Worm (Caenorhabditis elegans) whole organism, L4 larva: ENCODE measurements around the gene rib-1.

Source experiments
- F49E8.2 ChIP-seq: sonication (generic microtip); optimal IDR thresholded peaks from 2 replicates; lab custom pipeline; 2016; ENCODE audit warnings: missing compliant biosample characterization, mild to moderate bottlenecking, missing genetic modification characterization, borderline replicate concordance
- Y75B8A.6 ChIP-seq: fragments of 200-800 bp; sonication (Bioruptor generic); IDR thresholded peaks from 2 replicates; pipeline ENCODE4 v1.3.6; 2022; ENCODE audit warnings: missing genetic modification reagents, missing genetic modification characterization, missing compliant biosample characterization
- aha-1 ChIP-seq: fragments of 150-350 bp; peaks from one replicate; lab custom pipeline; 2014; ENCODE audit warnings: missing biosample characterization, missing genetic modification characterization
- aly-2 ChIP-seq: sonication (generic microtip); optimal IDR thresholded peaks from 2 replicates; lab custom pipeline; 2018; ENCODE audit warnings: missing biosample characterization, missing genetic modification characterization
- ama-1 ChIP-seq: fragments of 150-350 bp; optimal IDR thresholded peaks from 2 replicates; lab custom pipeline; 2014; ENCODE audit warnings: inconsistent platforms, mixed read lengths
- ceh-28 ChIP-seq: fragments of 150-350 bp; optimal IDR thresholded peaks from 2 replicates; lab custom pipeline; 2014; ENCODE audit warnings: missing biosample characterization, missing genetic modification reagents, missing genetic modification characterization
- ceh-32 ChIP-seq: sonication (generic microtip); optimal IDR thresholded peaks from 2 replicates; lab custom pipeline; 2016; ENCODE audit warnings: mild to moderate bottlenecking, missing genetic modification characterization, missing compliant biosample characterization; ENCODE audit not compliant: poor library complexity
- ceh-62 ChIP-seq: sonication (generic microtip); optimal IDR thresholded peaks from 2 replicates; lab custom pipeline; 2017; ENCODE audit warnings: missing biosample characterization, missing genetic modification characterization
- ces-1 ChIP-seq: fragments of 150-350 bp; sonication (generic microtip); optimal IDR thresholded peaks from 4 replicates; lab custom pipeline; 2014; ENCODE audit warnings: missing biosample characterization, missing genetic modification reagents, missing genetic modification characterization
- cey-2 ChIP-seq: sonication (generic microtip); optimal IDR thresholded peaks from 3 replicates; lab custom pipeline; 2017; ENCODE audit warnings: missing genetic modification characterization, mild to moderate bottlenecking, missing compliant biosample characterization, antibody characterized with exemption, borderline replicate concordance; ENCODE audit not compliant: insufficient read depth
- ctbp-1 ChIP-seq: fragments of 200-800 bp; sonication (Bioruptor generic); IDR thresholded peaks from 2 replicates; pipeline ENCODE4 v1.3.6; 2022; ENCODE audit warnings: missing genetic modification reagents, missing genetic modification characterization, missing compliant biosample characterization
- daf-16 ChIP-seq, 3 experiments: sonication (generic microtip); optimal IDR thresholded peaks; 2 replicates each; lab custom pipeline; 2016 to 2017; ENCODE audit warnings: missing genetic modification characterization in 3 of 3, missing genetic modification reagents in 3 of 3, mild to moderate bottlenecking in 2 of 3, missing compliant biosample characterization in 2 of 3, missing biosample characterization in 1 of 3, moderate library complexity in 1 of 3
- daf-19 ChIP-seq: fragments of 200-800 bp; sonication (Bioruptor generic); conservative IDR thresholded peaks from 2 replicates; pipeline ENCODE4 v1.3.6; 2022; ENCODE audit warnings: missing genetic modification characterization, missing compliant biosample characterization
- dmd-9 ChIP-seq: fragments of 200-800 bp; sonication (Bioruptor generic); IDR thresholded peaks from 2 replicates; pipeline ENCODE4 v1.3.6; 2022; ENCODE audit warnings: missing genetic modification reagents, missing genetic modification characterization, missing compliant biosample characterization
- dpl-1 ChIP-seq: fragments of 150-350 bp; optimal IDR thresholded peaks from 2 replicates; lab custom pipeline; 2014; ENCODE audit warnings: missing biosample characterization, missing genetic modification reagents, missing genetic modification characterization
- egl-43 ChIP-seq: fragments of 200-800 bp; sonication (Bioruptor generic); IDR thresholded peaks from 2 replicates; pipeline ENCODE4 v1.3.6; 2022; ENCODE audit warnings: missing genetic modification reagents, missing genetic modification characterization, missing compliant biosample characterization
- gei-8 ChIP-seq: fragments of 200-800 bp; sonication (Bioruptor generic); optimal IDR thresholded peaks from 2 replicates; lab custom pipeline; 2018; ENCODE audit warnings: mild to moderate bottlenecking, missing genetic modification characterization, missing compliant biosample characterization
- hlh-11 ChIP-seq: fragments of 200-800 bp; sonication (Bioruptor generic); optimal IDR thresholded peaks from 2 replicates; lab custom pipeline; 2018; ENCODE audit warnings: mild to moderate bottlenecking, missing genetic modification characterization, missing compliant biosample characterization
- lim-7 ChIP-seq: fragments of 200-800 bp; sonication (Bioruptor generic); IDR thresholded peaks from 2 replicates; pipeline ENCODE4 v1.3.6; 2022; ENCODE audit warnings: missing genetic modification characterization, missing compliant biosample characterization
- lin-13 ChIP-seq: fragments of 150-350 bp; optimal IDR thresholded peaks from 2 replicates; lab custom pipeline; 2014; ENCODE audit warnings: missing biosample characterization, missing genetic modification reagents, missing genetic modification characterization
- lin-29 ChIP-seq: fragments of 200-800 bp; sonication (Bioruptor generic); IDR thresholded peaks from 2 replicates; pipeline ENCODE4 v1.3.6; 2022; ENCODE audit warnings: missing genetic modification reagents, missing genetic modification characterization, missing compliant biosample characterization
- lin-38 ChIP-seq: fragments of 200-800 bp; sonication (Bioruptor generic); IDR thresholded peaks from 2 replicates; pipeline ENCODE4 v1.3.6; 2022; ENCODE audit warnings: missing genetic modification reagents, missing genetic modification characterization, missing compliant biosample characterization
- lsy-2 ChIP-seq, 2 experiments: fragments of 150-350 bp in 1 of 2; sonication (generic microtip) in 1 of 2; optimal IDR thresholded peaks; 2 replicates each; lab custom pipeline; 2014 to 2017; ENCODE audit warnings: missing biosample characterization in 2 of 2, missing genetic modification characterization in 2 of 2
- madf-9 ChIP-seq: fragments of 200-800 bp; sonication (Bioruptor generic); conservative IDR thresholded peaks from 2 replicates; pipeline ENCODE4 v1.3.6; 2022; ENCODE audit warnings: missing genetic modification reagents, missing genetic modification characterization, missing compliant biosample characterization
- mep-1 ChIP-seq: fragments of 150-350 bp; sonication (generic microtip); optimal IDR thresholded peaks from 3 replicates; lab custom pipeline; 2014; ENCODE audit warnings: missing biosample characterization, missing genetic modification characterization
- mes-2 ChIP-seq: sonication (generic microtip); optimal IDR thresholded peaks from 2 replicates; lab custom pipeline; 2016; ENCODE audit warnings: missing genotype, mild to moderate bottlenecking, missing genetic modification characterization, missing compliant biosample characterization; ENCODE audit not compliant: poor library complexity, severe bottlenecking
- mxl-3 ChIP-seq: fragments of 200-800 bp; sonication (Bioruptor generic); optimal IDR thresholded peaks from 2 replicates; lab custom pipeline; 2018; ENCODE audit warnings: mild to moderate bottlenecking, missing genetic modification characterization, missing compliant biosample characterization
- nhr-102 ChIP-seq: sonication (generic microtip); optimal IDR thresholded peaks from 2 replicates; lab custom pipeline; 2016; ENCODE audit warnings: mild to moderate bottlenecking, missing genetic modification characterization, moderate library complexity, missing compliant biosample characterization
- nhr-111 ChIP-seq: fragments of 200-800 bp; sonication (Bioruptor generic); optimal IDR thresholded peaks from 2 replicates; lab custom pipeline; 2018; ENCODE audit warnings: mild to moderate bottlenecking, missing genetic modification characterization, missing compliant biosample characterization
- nhr-41 ChIP-seq: fragments of 200-800 bp; sonication (Bioruptor generic); IDR thresholded peaks from 2 replicates; pipeline ENCODE4 v1.3.6; 2022; ENCODE audit warnings: missing genetic modification reagents, missing genetic modification characterization, missing compliant biosample characterization
- nhr-42 ChIP-seq: fragments of 200-800 bp; sonication (Bioruptor generic); IDR thresholded peaks from 2 replicates; pipeline ENCODE4 v1.3.6; 2022; ENCODE audit warnings: missing genetic modification characterization, missing compliant biosample characterization
- nhr-48 ChIP-seq: sonication (generic microtip); optimal IDR thresholded peaks from 2 replicates; lab custom pipeline; 2016; ENCODE audit warnings: mild to moderate bottlenecking, missing genetic modification characterization, missing compliant biosample characterization
- nhr-6 ChIP-seq: fragments of 150-350 bp; optimal IDR thresholded peaks from 2 replicates; lab custom pipeline; 2014; ENCODE audit warnings: missing biosample characterization, missing genetic modification characterization
- nhr-77 ChIP-seq: fragments of 150-350 bp; optimal IDR thresholded peaks from 2 replicates; lab custom pipeline; 2014; ENCODE audit warnings: missing biosample characterization, missing genetic modification characterization
- pha-4 ChIP-seq, 2 experiments: fragments of 150-350 bp in 1 of 2; fragments of 200-800 bp in 1 of 2; sonication (Bioruptor generic) in 1 of 2; IDR thresholded peaks in 1 of 2; optimal IDR thresholded peaks in 1 of 2; 2 replicates each; pipeline versions ENCODE4 v1.3.6 to Lab custom; 2014 to 2022; ENCODE audit warnings: missing genetic modification characterization in 2 of 2, missing genetic modification reagents in 2 of 2, missing biosample characterization in 1 of 2, missing compliant biosample characterization in 1 of 2
- php-3 ChIP-seq: fragments of 200-800 bp; sonication (Bioruptor generic); IDR thresholded peaks from 2 replicates; pipeline ENCODE4 v1.3.6; 2022; ENCODE audit warnings: missing genetic modification reagents, missing genetic modification characterization, missing compliant biosample characterization
- rbr-2 ChIP-seq: sonication (generic microtip); optimal IDR thresholded peaks from 2 replicates; lab custom pipeline; 2016; ENCODE audit warnings: missing genotype, missing genetic modification characterization, missing compliant biosample characterization
- saeg-2 ChIP-seq: fragments of 200-800 bp; sonication (Bioruptor generic); IDR thresholded peaks from 2 replicates; pipeline ENCODE4 v1.3.6; 2022; ENCODE audit warnings: missing genetic modification reagents, missing genetic modification characterization, missing compliant biosample characterization
- sdz-12 ChIP-seq: fragments of 200-800 bp; sonication (Bioruptor generic); optimal IDR thresholded peaks from 2 replicates; lab custom pipeline; 2018; ENCODE audit warnings: mild to moderate bottlenecking, missing genetic modification characterization, missing compliant biosample characterization
- set-16 ChIP-seq: fragments of 200-800 bp; sonication (Bioruptor generic); IDR thresholded peaks from 2 replicates; pipeline ENCODE4 v1.3.6; 2022; ENCODE audit warnings: missing genetic modification reagents, missing genetic modification characterization, missing compliant biosample characterization
- skn-1 ChIP-seq: fragments of 150-350 bp; optimal IDR thresholded peaks from 2 replicates; lab custom pipeline; 2014; ENCODE audit warnings: missing biosample characterization, missing genetic modification characterization
- snpc-1.2 ChIP-seq: fragments of 200-800 bp; sonication (Bioruptor generic); IDR thresholded peaks from 2 replicates; pipeline ENCODE4 v1.3.6; 2022; ENCODE audit warnings: missing genetic modification reagents, missing genetic modification characterization, missing compliant biosample characterization
- spr-1 ChIP-seq: sonication (generic microtip); optimal IDR thresholded peaks from 2 replicates; lab custom pipeline; 2016; ENCODE audit warnings: mild to moderate bottlenecking, missing genetic modification characterization, missing compliant biosample characterization
- tag-97 ChIP-seq: fragments of 200-800 bp; sonication (Bioruptor generic); IDR thresholded peaks from 2 replicates; pipeline ENCODE4 v1.3.6; 2022; ENCODE audit warnings: missing genetic modification characterization, missing compliant biosample characterization
- unc-130 ChIP-seq: sonication (generic microtip); optimal IDR thresholded peaks from 2 replicates; lab custom pipeline; 2016; ENCODE audit warnings: missing genetic modification reagents, missing genetic modification characterization, missing compliant biosample characterization
- unc-62 ChIP-seq, 3 experiments: fragments of 150-350 bp in 1 of 3; sonication (generic microtip); optimal IDR thresholded peaks in 2 of 3; peaks in 1 of 3; 1 replicate in 1 of 3; 2 replicates in 2 of 3; lab custom pipeline; 2014 to 2017; ENCODE audit warnings: missing biosample characterization in 3 of 3, missing genetic modification characterization in 3 of 3, missing genetic modification reagents in 3 of 3, missing genotype in 1 of 3
- zag-1 ChIP-seq: fragments of 150-350 bp; optimal IDR thresholded peaks from 2 replicates; lab custom pipeline; 2014; ENCODE audit warnings: missing biosample characterization, missing genetic modification characterization
- zfp-3 ChIP-seq: fragments of 200-800 bp; sonication (Bioruptor generic); conservative IDR thresholded peaks from 2 replicates; pipeline ENCODE4 v1.3.6; 2022; ENCODE audit warnings: missing genetic modification reagents, missing genetic modification characterization, missing compliant biosample characterization
- zip-2 ChIP-seq: fragments of 150-350 bp; optimal IDR thresholded peaks from 2 replicates; lab custom pipeline; 2014; ENCODE audit warnings: missing biosample characterization, missing genetic modification characterization

Gene rib-1

DNA sequence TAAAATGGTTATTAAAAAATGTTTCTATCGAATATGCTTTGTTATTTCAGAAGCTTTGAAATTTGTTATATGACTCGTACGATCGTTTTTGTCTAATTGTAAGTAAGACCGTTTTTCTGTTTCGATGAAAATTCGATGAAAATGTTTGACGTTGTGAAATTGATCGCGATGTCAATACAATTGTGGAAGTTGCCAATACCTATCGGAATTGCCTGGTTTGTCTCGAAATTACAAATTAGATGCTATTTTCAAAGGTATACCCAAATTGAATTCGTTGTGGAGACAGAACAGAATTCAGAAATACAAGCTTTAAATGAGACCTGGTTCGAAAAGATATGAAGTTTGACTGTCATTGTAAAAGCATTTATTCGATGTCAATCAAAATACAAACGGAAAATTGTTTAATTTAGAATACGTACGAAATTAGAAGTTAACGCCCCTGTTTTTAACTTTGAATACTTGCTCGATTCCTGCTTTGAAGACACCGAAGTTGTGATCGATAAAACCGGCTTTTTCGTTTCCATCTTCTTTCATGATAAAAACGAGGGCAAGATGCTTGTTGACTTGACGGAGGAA is 24.8 kb downstream of the rib-1 start:
- TF ChIP-seq F49E8.2 (tag; lab: Kevin White, UChicago) (peak; percentile 6), nhr-111 (GFP tag; lab: Kevin White, UChicago) (no peak), lsy-2 (tag; optimal IDR thresholded peaks at IDR 0.05; lab: Kevin White, UChicago) (no peak), aly-2 (no peak), nhr-48 (no peak), spr-1 (tag; lab: Kevin White, UChicago) (no peak), egl-43 (GFP tag; lab: Robert Waterston, UW) (no peak), nhr-42 (no peak), dmd-9 (GFP tag; lab: Robert Waterston, UW) (no peak), set-16 (no peak), snpc-1.2 (peak; percentile 40; the same call in 1 of the 2 replicates), tag-97 (GFP tag; lab: Robert Waterston, UW) (no peak), ceh-32 (tag; lab: Kevin White, UChicago) (no peak), zag-1 (tag; lab: Kevin White, UChicago) (no peak), dpl-1 (no peak), sdz-12 (GFP tag; lab: Kevin White, UChicago) (no peak), ctbp-1 (GFP tag; lab: Robert Waterston, UW) (no peak), nhr-41 (GFP tag; lab: Robert Waterston, UW) (no peak), hlh-11 (no peak), madf-9 (GFP tag; lab: Robert Waterston, UW) (no peak), unc-62 (GFP tag; optimal IDR thresholded peaks at IDR 0.05 in 1 of 2; lab: Kevin White, UChicago) (peak in 1 of 2 experiments; percentile 96), unc-62 (tag; optimal IDR thresholded peaks at IDR 0.05; lab: Kevin White, UChicago) (no peak), nhr-77 (no peak), php-3 (GFP tag; lab: Robert Waterston, UW) (no peak), zip-2 (no peak), rbr-2 (tag; lab: Kevin White, UChicago) (no peak), nhr-102 (tag; lab: Kevin White, UChicago) (no peak), ces-1 (GFP tag; lab: Kevin White, UChicago) (no peak), gei-8 (GFP tag; lab: Kevin White, UChicago) (no peak), ceh-28 (tag; lab: Kevin White, UChicago) (no peak), saeg-2 (no peak), daf-19 (GFP tag; lab: Robert Waterston, UW) (no peak), lin-38 (GFP tag; lab: Robert Waterston, UW) (peak; percentile 47), lim-7 (GFP tag; lab: Robert Waterston, UW) (no peak), unc-130 (GFP tag; lab: Kevin White, UChicago) (no peak), skn-1 (no peak), mxl-3 (GFP tag; lab: Kevin White, UChicago) (no peak), ama-1 (no peak), daf-16 (GFP tag; optimal IDR thresholded peaks at IDR 0.05; lab: Kevin White, UChicago) (no peak), daf-16 (tag; optimal IDR thresholded peaks at IDR 0.05; lab: Kevin White, UChicago) (peak; percentile 21), cey-2 (no peak), ceh-62 (no peak), zfp-3 (GFP tag; lab: Robert Waterston, UW) (no peak), Y75B8A.6 (GFP tag; lab: Robert Waterston, UW) (no peak), aha-1 (tag; lab: Kevin White, UChicago) (peak; percentile 13), mes-2 (tag; lab: Kevin White, UChicago) (no peak), lin-29 (GFP tag; lab: Robert Waterston, UW) (no peak), mep-1 (tag; lab: Kevin White, UChicago) (no peak), pha-4 (GFP tag; IDR thresholded peaks at IDR 0.05; lab: Robert Waterston, UW) (no peak), pha-4 (tag; optimal IDR thresholded peaks at IDR 0.05; lab: Kevin White, UChicago) (no peak), lin-13 (GFP tag; lab: Kevin White, UChicago) (no peak), nhr-6 (tag; lab: Kevin White, UChicago) (no peak)
